Worm (Caenorhabditis elegans): ENCODE measurements around the gene F22B7.3.

- TF ChIP-seq lin-15B (tag; optimal IDR thresholded peaks at IDR 0.05) (no peak), aha-1 (tag; optimal IDR thresholded peaks at IDR 0.05) (no peak), dpl-1 (GFP tag; optimal IDR thresholded peaks at IDR 0.05) (no peak), sup-37 (GFP tag; optimal IDR thresholded peaks at IDR 0.05) (no peak), ztf-4 (tag; optimal IDR thresholded peaks at IDR 0.05) (no peak), ceh-82 (tag; optimal IDR thresholded peaks at IDR 0.05) (no peak), jun-1 (tag; optimal IDR thresholded peaks at IDR 0.05) (no peak), nhr-77 (tag; optimal IDR thresholded peaks at IDR 0.05) (no peak), alr-1 (tag; optimal IDR thresholded peaks at IDR 0.05; ENCODE audit: borderline replicate concordance) (no peak), ets-5 (GFP tag; IDR thresholded peaks at IDR 0.05) (no peak)
These were observed 5.0 kb upstream of the F22B7.3 start, which contains the start of gene twk-7 for ce11 chrIII:8643639-8644038.

All from whole organism, L1 larva.